Worm (Caenorhabditis elegans) whole organism, young adult: ENCODE results near the gene F44E2.6.

Experiments used
- B0336.3 ChIP-seq: fragments of 200-800 bp; sonication (Bioruptor generic); IDR thresholded peaks from 2 replicates; pipeline ENCODE4 v1.3.6; 2022; ENCODE audit warnings: missing genetic modification characterization, missing compliant biosample characterization
- C17E4.6 ChIP-seq: fragments of 200-800 bp; sonication (Bioruptor generic); IDR thresholded peaks from 2 replicates; pipeline ENCODE4 v1.3.6; 2022; ENCODE audit warnings: missing genetic modification reagents, missing genetic modification characterization, missing compliant biosample characterization
- D2030.7 ChIP-seq: fragments of 200-800 bp; sonication (Bioruptor generic); IDR thresholded peaks from 2 replicates; pipeline ENCODE4 v1.3.6; 2022; ENCODE audit warnings: missing genetic modification reagents, missing genetic modification characterization, missing compliant biosample characterization
- F22D6.2 ChIP-seq: sonication (generic microtip); optimal IDR thresholded peaks from 2 replicates; lab custom pipeline; 2016; ENCODE audit warnings: mild to moderate bottlenecking, missing genetic modification characterization, missing compliant biosample characterization
- F49E8.2 ChIP-seq: sonication (generic microtip); optimal IDR thresholded peaks from 3 replicates; lab custom pipeline; 2017; ENCODE audit warnings: missing genetic modification characterization, mild to moderate bottlenecking, missing compliant biosample characterization, antibody characterized with exemption, moderate library complexity; ENCODE audit not compliant: insufficient read depth
- F52B5.7 ChIP-seq: sonication (generic microtip); optimal IDR thresholded peaks from 2 replicates; lab custom pipeline; 2016; ENCODE audit warnings: mild to moderate bottlenecking, missing genetic modification characterization, missing compliant biosample characterization
- F57A8.1 ChIP-seq: fragments of 200-800 bp; sonication (Bioruptor generic); optimal IDR thresholded peaks from 2 replicates; lab custom pipeline; 2018; ENCODE audit warnings: mild to moderate bottlenecking, missing genetic modification characterization, moderate library complexity, missing compliant biosample characterization
- T07F8.4 ChIP-seq: sonication (generic microtip); optimal IDR thresholded peaks from 2 replicates; lab custom pipeline; 2016; ENCODE audit warnings: mild to moderate bottlenecking, missing genetic modification characterization, moderate library complexity, missing compliant biosample characterization
- Y67H2A.10 ChIP-seq: fragments of 200-800 bp; sonication (Bioruptor generic); conservative IDR thresholded peaks from 2 replicates; pipeline ENCODE4 v1.3.6; 2022; ENCODE audit warnings: missing genetic modification reagents, missing genetic modification characterization, missing compliant biosample characterization
- aptf-2 ChIP-seq: fragments of 200-800 bp; sonication (Bioruptor generic); conservative IDR thresholded peaks from 2 replicates; pipeline ENCODE4 v1.3.6; 2022; ENCODE audit warnings: missing genetic modification reagents, missing genetic modification characterization, missing compliant biosample characterization
- aptf-3 ChIP-seq: fragments of 200-800 bp; sonication (Bioruptor generic); IDR thresholded peaks from 2 replicates; pipeline ENCODE4 v1.3.6; 2022; ENCODE audit warnings: missing genetic modification characterization, missing compliant biosample characterization
- attf-5 ChIP-seq: fragments of 200-800 bp; sonication (Bioruptor generic); optimal IDR thresholded peaks from 2 replicates; lab custom pipeline; 2018; ENCODE audit warnings: mild to moderate bottlenecking, missing genetic modification characterization, missing compliant biosample characterization
- ccch-3 ChIP-seq: fragments of 200-800 bp; sonication (Bioruptor generic); optimal IDR thresholded peaks from 2 replicates; lab custom pipeline; 2018; ENCODE audit warnings: mild to moderate bottlenecking, missing genetic modification characterization, missing compliant biosample characterization
- cebp-1 ChIP-seq, 2 experiments: fragments of 200-800 bp in 1 of 2; sonication (Bioruptor generic) in 1 of 2; sonication (generic microtip) in 1 of 2; IDR thresholded peaks in 1 of 2; optimal IDR thresholded peaks in 1 of 2; 2 replicates each; pipeline versions ENCODE4 v1.3.6 to Lab custom; 2017 to 2022; ENCODE audit warnings: missing compliant biosample characterization in 2 of 2, missing genetic modification characterization in 2 of 2, mild to moderate bottlenecking in 1 of 2, missing genetic modification reagents in 1 of 2, moderate library complexity in 1 of 2
- cebp-2 ChIP-seq: fragments of 200-800 bp; sonication (Bioruptor generic); IDR thresholded peaks from 2 replicates; pipeline ENCODE4 v1.3.6; 2022; ENCODE audit warnings: missing genetic modification characterization, missing compliant biosample characterization
- ceh-100 ChIP-seq: fragments of 200-800 bp; sonication (Bioruptor generic); IDR thresholded peaks from 2 replicates; pipeline ENCODE4 v1.3.6; 2022; ENCODE audit warnings: missing genetic modification reagents, missing genetic modification characterization, missing compliant biosample characterization
- ceh-79 ChIP-seq: sonication (generic microtip); optimal IDR thresholded peaks from 2 replicates; lab custom pipeline; 2017; ENCODE audit warnings: mild to moderate bottlenecking, missing genetic modification characterization, missing compliant biosample characterization
- dox-1 ChIP-seq: fragments of 200-800 bp; sonication (Bioruptor generic); IDR thresholded peaks from 2 replicates; pipeline ENCODE4 v1.3.6; 2022; ENCODE audit warnings: missing genetic modification reagents, missing genetic modification characterization, missing compliant biosample characterization
- ekl-4 ChIP-seq: fragments of 200-800 bp; sonication (Bioruptor generic); IDR thresholded peaks from 2 replicates; pipeline ENCODE4 v1.3.6; 2022; ENCODE audit warnings: missing genetic modification reagents, missing genetic modification characterization, missing compliant biosample characterization
- him-1 ChIP-seq: sonication (generic microtip); optimal IDR thresholded peaks from 2 replicates; lab custom pipeline; 2016; ENCODE audit warnings: missing genotype, missing genetic modification reagents, missing genetic modification characterization, missing compliant biosample characterization
- hlh-12 ChIP-seq: sonication (generic microtip); optimal IDR thresholded peaks from 2 replicates; lab custom pipeline; 2016; ENCODE audit warnings: missing genetic modification characterization, missing compliant biosample characterization
- hlh-26 ChIP-seq: fragments of 200-800 bp; sonication (Bioruptor generic); conservative IDR thresholded peaks from 2 replicates; pipeline ENCODE4 v1.3.6; 2022; ENCODE audit warnings: missing genetic modification reagents, missing genetic modification characterization, missing compliant biosample characterization
- hmg-1.2 ChIP-seq: fragments of 200-800 bp; sonication (Bioruptor generic); IDR thresholded peaks from 2 replicates; pipeline ENCODE4 v1.3.6; 2022; ENCODE audit warnings: missing genetic modification reagents, missing genetic modification characterization, missing compliant biosample characterization
- hmg-20 ChIP-seq: fragments of 200-800 bp; sonication (Bioruptor generic); IDR thresholded peaks from 2 replicates; pipeline ENCODE4 v1.3.6; 2022; ENCODE audit warnings: missing genetic modification reagents, missing genetic modification characterization, missing compliant biosample characterization
- let-526 ChIP-seq: fragments of 200-800 bp; sonication (Bioruptor generic); IDR thresholded peaks from 2 replicates; pipeline ENCODE4 v1.3.6; 2022; ENCODE audit warnings: missing genetic modification reagents, missing genetic modification characterization, missing compliant biosample characterization
- let-607 ChIP-seq, 2 experiments: fragments of 200-800 bp in 1 of 2; sonication (Bioruptor generic) in 1 of 2; sonication (generic microtip) in 1 of 2; optimal IDR thresholded peaks; 2 replicates each; lab custom pipeline; 2016 to 2018; ENCODE audit warnings: mild to moderate bottlenecking in 2 of 2, missing compliant biosample characterization in 2 of 2, missing genetic modification characterization in 2 of 2, moderate library complexity in 2 of 2, missing genotype in 1 of 2
- lin-26 ChIP-seq: fragments of 200-800 bp; sonication (Bioruptor generic); IDR thresholded peaks from 2 replicates; pipeline ENCODE4 v1.3.6; 2022; ENCODE audit warnings: missing genetic modification reagents, missing genetic modification characterization, missing compliant biosample characterization
- lin-35 ChIP-seq, 3 experiments: fragments of 150-350 bp in 2 of 3; sonication (generic microtip) in 1 of 3; optimal IDR thresholded peaks; 2 replicates each; lab custom pipeline; 2014 to 2018; ENCODE audit warnings: missing biosample characterization in 3 of 3, missing genetic modification characterization in 3 of 3, missing genetic modification reagents in 3 of 3
- madf-3 ChIP-seq: fragments of 200-800 bp; sonication (Bioruptor generic); IDR thresholded peaks from 2 replicates; pipeline ENCODE4 v1.3.6; 2022; ENCODE audit warnings: missing genetic modification reagents, missing genetic modification characterization, missing compliant biosample characterization
- mel-28 ChIP-seq: sonication (generic microtip); optimal IDR thresholded peaks from 2 replicates; lab custom pipeline; 2016; ENCODE audit warnings: borderline replicate concordance, mild to moderate bottlenecking, missing genetic modification characterization, missing compliant biosample characterization
- nhr-179 ChIP-seq: sonication (generic microtip); optimal IDR thresholded peaks from 2 replicates; lab custom pipeline; 2016; ENCODE audit warnings: mild to moderate bottlenecking, missing genetic modification characterization, missing compliant biosample characterization
- nhr-27 ChIP-seq: fragments of 200-800 bp; sonication (Bioruptor generic); optimal IDR thresholded peaks from 2 replicates; lab custom pipeline; 2018; ENCODE audit warnings: mild to moderate bottlenecking, missing genetic modification characterization, moderate library complexity, missing compliant biosample characterization
- nhr-90 ChIP-seq: sonication (generic microtip); optimal IDR thresholded peaks from 2 replicates; lab custom pipeline; 2016; ENCODE audit warnings: missing genotype, mild to moderate bottlenecking, missing genetic modification characterization, missing compliant biosample characterization
- pbrm-1 ChIP-seq: fragments of 200-800 bp; sonication (Bioruptor generic); IDR thresholded peaks from 2 replicates; pipeline ENCODE4 v1.3.6; 2022; ENCODE audit warnings: missing genetic modification reagents, missing genetic modification characterization, missing compliant biosample characterization
- rec-8 ChIP-seq, 2 experiments: sonication (generic microtip); optimal IDR thresholded peaks; 2 replicates each; lab custom pipeline; 2016; ENCODE audit warnings: mild to moderate bottlenecking in 2 of 2, missing genetic modification characterization in 2 of 2, missing genetic modification reagents in 2 of 2, missing genotype in 2 of 2, missing biosample characterization in 1 of 2, missing compliant biosample characterization in 1 of 2, moderate library complexity in 1 of 2
- repo-1 ChIP-seq: sonication (generic microtip); optimal IDR thresholded peaks from 2 replicates; lab custom pipeline; 2017; ENCODE audit warnings: mild to moderate bottlenecking, missing genetic modification characterization, missing compliant biosample characterization
- sdz-38 ChIP-seq: sonication (generic microtip); optimal IDR thresholded peaks from 2 replicates; lab custom pipeline; 2016; ENCODE audit warnings: missing genotype, missing genetic modification characterization, missing compliant biosample characterization
- snpc-1.1 ChIP-seq: sonication (generic microtip); optimal IDR thresholded peaks from 2 replicates; lab custom pipeline; 2017; ENCODE audit warnings: missing genetic modification characterization, mild to moderate bottlenecking, missing compliant biosample characterization, antibody characterized with exemption, moderate library complexity, missing genotype, missing genetic modification reagents; ENCODE audit not compliant: insufficient read depth
- somi-1 ChIP-seq: fragments of 200-800 bp; sonication (Bioruptor generic); optimal IDR thresholded peaks from 2 replicates; lab custom pipeline; 2018; ENCODE audit warnings: mild to moderate bottlenecking, missing genetic modification characterization, missing compliant biosample characterization
- sptf-2 ChIP-seq: fragments of 200-800 bp; sonication (Bioruptor generic); optimal IDR thresholded peaks from 2 replicates; lab custom pipeline; 2018; ENCODE audit warnings: mild to moderate bottlenecking, missing genetic modification characterization, missing compliant biosample characterization
- tbx-9 ChIP-seq: sonication (generic microtip); optimal IDR thresholded peaks from 2 replicates; lab custom pipeline; 2016; ENCODE audit warnings: borderline replicate concordance, missing genetic modification characterization, inconsistent platforms, missing compliant biosample characterization
- xnd-1 ChIP-seq: sonication (generic microtip); optimal IDR thresholded peaks from 2 replicates; lab custom pipeline; 2016; ENCODE audit warnings: missing genotype, missing genetic modification reagents, missing genetic modification characterization, missing compliant biosample characterization
- ztf-22 ChIP-seq: fragments of 200-800 bp; sonication (Bioruptor generic); optimal IDR thresholded peaks from 2 replicates; lab custom pipeline; 2018; ENCODE audit warnings: mild to moderate bottlenecking, missing genetic modification characterization, moderate library complexity, missing compliant biosample characterization
- ztf-25 ChIP-seq: fragments of 200-800 bp; sonication (Bioruptor generic); IDR thresholded peaks from 2 replicates; pipeline ENCODE4 v1.3.6; 2022; ENCODE audit warnings: missing genetic modification reagents, missing genetic modification characterization, missing compliant biosample characterization
- ztf-6 ChIP-seq: fragments of 200-800 bp; sonication (Bioruptor generic); IDR thresholded peaks from 2 replicates; pipeline ENCODE4 v1.3.6; 2022; ENCODE audit warnings: missing genetic modification reagents, missing genetic modification characterization, missing compliant biosample characterization

Gene F44E2.6

ce11 chrIII:8801864-8802818 is 42.9 kb downstream of the F44E2.6 start (continued):
- TF ChIP-seq cebp-1 (GFP tag; IDR thresholded peaks at IDR 0.05; lab: Robert Waterston, UW): no peak
- TF ChIP-seq cebp-1 (tag; optimal IDR thresholded peaks at IDR 0.05; lab: Kevin White, UChicago): peak; percentile 92
- peak; percentile 94 for TF ChIP-seq B0336.3 (GFP tag; lab: Robert Waterston, UW)
- TF ChIP-seq nhr-27: no peak
- no peak for TF ChIP-seq sptf-2
- TF ChIP-seq cebp-2 (GFP tag; lab: Robert Waterston, UW): no peak
- no peak for TF ChIP-seq F57A8.1 (GFP tag; lab: Kevin White, UChicago)
- TF ChIP-seq aptf-2 (GFP tag; lab: Robert Waterston, UW): no peak
- TF ChIP-seq nhr-90 (tag; lab: Kevin White, UChicago): peak; percentile 85
- TF ChIP-seq F52B5.7: no peak
- no peak for TF ChIP-seq him-1 (tag; lab: Kevin White, UChicago)
- no peak for TF ChIP-seq mel-28
- peak; percentile 87 to 92 for TF ChIP-seq let-607 (tag; optimal IDR thresholded peaks at IDR 0.05; lab: Kevin White, UChicago)
- peak; percentile 75; the same call in 1 of the 2 replicates for TF ChIP-seq lin-26
- TF ChIP-seq T07F8.4 (tag; lab: Kevin White, UChicago): no peak
- peak; percentile 37; the same call in 1 of the 2 replicates for TF ChIP-seq ceh-100 (GFP tag; lab: Robert Waterston, UW)
- no peak for TF ChIP-seq hlh-12 (tag; lab: Kevin White, UChicago)
- no peak for TF ChIP-seq xnd-1 (tag; lab: Kevin White, UChicago)
- peak; percentile 57 for TF ChIP-seq snpc-1.1 (tag; lab: Kevin White, UChicago)
- no peak for TF ChIP-seq hmg-20 (GFP tag; lab: Robert Waterston, UW)
- no peak for TF ChIP-seq rec-8 (tag; optimal IDR thresholded peaks at IDR 0.05; lab: Kevin White, UChicago)
- TF ChIP-seq ztf-25 (GFP tag; lab: Robert Waterston, UW): no peak
- TF ChIP-seq ccch-3 (GFP tag; lab: Kevin White, UChicago): no peak
- no peak for TF ChIP-seq Y67H2A.10
- peak; percentile 79 for TF ChIP-seq pbrm-1 (GFP tag; lab: Robert Waterston, UW)
- TF ChIP-seq let-526: no peak; the same call in none of the 2 replicates
- TF ChIP-seq sdz-38: no peak
- TF ChIP-seq aptf-3: no peak
- TF ChIP-seq attf-5 (GFP tag; lab: Kevin White, UChicago): peak; percentile 97
- TF ChIP-seq dox-1 (GFP tag; lab: Robert Waterston, UW): peak; percentile 88
- no peak for TF ChIP-seq tbx-9 (tag; lab: Kevin White, UChicago)
- TF ChIP-seq repo-1 (tag; lab: Kevin White, UChicago): peak; percentile 46
- peak; percentile 35; the same call in 1 of the 2 replicates for TF ChIP-seq ekl-4 (GFP tag; lab: Robert Waterston, UW)
- peak; percentile 96 for TF ChIP-seq ztf-22 (GFP tag; lab: Kevin White, UChicago)
- no peak for TF ChIP-seq ceh-79 (tag; lab: Kevin White, UChicago)
- TF ChIP-seq D2030.7 (GFP tag; lab: Robert Waterston, UW): no peak
- no peak for TF ChIP-seq F49E8.2 (tag; lab: Kevin White, UChicago)
- no peak for TF ChIP-seq madf-3
- TF ChIP-seq somi-1 (GFP tag; lab: Kevin White, UChicago): peak; percentile 94
- TF ChIP-seq C17E4.6: no peak
- TF ChIP-seq hlh-26 (GFP tag; lab: Robert Waterston, UW): no peak
- peak; percentile 91 for TF ChIP-seq hmg-1.2
- TF ChIP-seq lin-35 (GFP tag; optimal IDR thresholded peaks at IDR 0.05; lab: Kevin White, UChicago): peak in 1 of 3 experiments; percentile 61
- no peak for TF ChIP-seq nhr-179 (tag; lab: Kevin White, UChicago)
- TF ChIP-seq ztf-6 (GFP tag; lab: Robert Waterston, UW): no peak
- TF ChIP-seq F22D6.2 (tag; lab: Kevin White, UChicago): peak; percentile 77
